Fruit fly (Drosophila melanogaster): ENCODE measurements around the gene CG8034.

dm6 chrX:19276489-19277117 is 21.4 kb downstream of the CG8034 start, which contains the start of the genes CG32537 and CG32536:
- TF ChIP-seq Myc (optimal IDR thresholded peaks at IDR 0.05) = no peak
- no peak for TF ChIP-seq N (GFP tag; optimal IDR thresholded peaks at IDR 0.05)
- TF ChIP-seq br (GFP tag; optimal IDR thresholded peaks at IDR 0.05) = no peak
- no peak for TF ChIP-seq pan (optimal IDR thresholded peaks at IDR 0.05)
